Fruit fly (Drosophila melanogaster) whole organism, embryonic: ENCODE data around the gene CG33695.
A peak's percentile ranks its signal among the peaks of the same experiment; 100 is the strongest.

Source experiments
- Abd-B ChIP-seq: fragments of 200-800 bp; sonication (Bioruptor generic); optimal IDR thresholded peaks from 2 replicates; lab custom pipeline; 2018; ENCODE audit warnings: missing biosample characterization, mild to moderate bottlenecking, missing genetic modification characterization, moderate library complexity
- Ada2b ChIP-seq: fragments of 200-800 bp; sonication (Bioruptor generic); IDR thresholded peaks from 2 replicates; pipeline ENCODE4 v1.3.6; 2022; ENCODE audit warnings: missing biosample characterization, missing genetic modification characterization
- CG14667 ChIP-seq: fragments of 200-800 bp; sonication (Bioruptor generic); IDR thresholded peaks from 2 replicates; pipeline ENCODE4 v1.3.6; 2022; ENCODE audit warnings: missing biosample characterization, missing genetic modification characterization
- CG1647 ChIP-seq: fragments of 200-800 bp; sonication (Bioruptor generic); optimal IDR thresholded peaks from 3 replicates; lab custom pipeline; 2016; ENCODE audit warnings: missing biosample characterization, missing genetic modification characterization
- CG3163 ChIP-seq: fragments of 200-800 bp; sonication (Bioruptor generic); optimal IDR thresholded peaks from 3 replicates; lab custom pipeline; 2016; ENCODE audit warnings: missing biosample characterization, missing genetic modification characterization
- CG7839 ChIP-seq: fragments of 200-800 bp; sonication (Bioruptor generic); optimal IDR thresholded peaks from 3 replicates; lab custom pipeline; 2018; ENCODE audit warnings: missing biosample characterization, mild to moderate bottlenecking, missing genetic modification characterization, moderate library complexity
- HLH4C ChIP-seq: fragments of 200-800 bp; sonication (Bioruptor generic); IDR thresholded peaks from 3 replicates; pipeline ENCODE4 v1.3.6; 2022; ENCODE audit warnings: missing biosample characterization, missing genetic modification characterization; ENCODE audit not compliant: partially characterized antibody
- Rfx ChIP-seq: fragments of 200-800 bp; sonication (Bioruptor generic); IDR thresholded peaks from 2 replicates; pipeline ENCODE4 v1.3.6; 2022; ENCODE audit warnings: missing biosample characterization, missing genetic modification characterization
- Taf1 ChIP-seq: fragments of 200-800 bp; sonication (Bioruptor generic); IDR thresholded peaks from 2 replicates; pipeline ENCODE4 v1.3.6; 2022; ENCODE audit warnings: missing biosample characterization, missing genetic modification characterization
- shn ChIP-seq: fragments of 200-800 bp; sonication (Bioruptor generic); optimal IDR thresholded peaks from 3 replicates; lab custom pipeline; 2016; ENCODE audit warnings: missing biosample characterization, missing genetic modification characterization

DNA sequence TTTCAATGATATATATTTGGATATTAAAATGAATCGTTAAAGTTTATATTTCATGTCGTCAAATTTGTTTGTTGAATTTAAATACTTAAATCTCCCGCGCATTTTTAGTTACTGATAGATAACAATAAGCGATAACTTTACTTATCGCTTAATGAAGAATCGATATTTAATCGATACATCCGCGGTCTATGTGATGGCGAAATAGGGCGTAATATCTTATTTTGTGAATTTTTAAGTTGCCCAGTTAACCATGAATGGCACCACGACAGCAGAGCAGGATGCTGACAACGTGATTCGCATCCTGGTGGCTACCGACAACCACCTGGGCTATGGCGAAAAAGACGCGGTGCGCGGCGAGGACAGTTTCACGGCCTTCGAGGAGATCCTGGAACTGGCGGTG lies 4.1 kb downstream of the CG33695 start, which contains the start of gene mre11:
- no peak for TF ChIP-seq shn (GFP tag; lab: Kevin White, UChicago)
- TF ChIP-seq CG1647 = no peak
- no peak for TF ChIP-seq CG14667 (GFP tag; lab: Robert Waterston, UW)
- no peak for TF ChIP-seq Taf1 (GFP tag; lab: Robert Waterston, UW)
- no peak for TF ChIP-seq CG3163 (GFP tag; lab: Kevin White, UChicago)
- TF ChIP-seq HLH4C = peak; percentile 95
- TF ChIP-seq Rfx (GFP tag; lab: Robert Waterston, UW) = no peak
- no peak for TF ChIP-seq Ada2b (GFP tag; lab: Robert Waterston, UW)
- no peak for TF ChIP-seq Abd-B (GFP tag; lab: Kevin White, UChicago)
- TF ChIP-seq CG7839 (tag; lab: Kevin White, UChicago) = no peak
